Worm (Caenorhabditis elegans) whole organism, mixed stage, embryonic: ENCODE data around the gene vgln-1.

Experiments used
- bed-3 ChIP-seq: fragments of 200-800 bp; sonication (Bioruptor generic); optimal IDR thresholded peaks from 3 replicates; lab custom pipeline; 2018; ENCODE audit warnings: mild to moderate bottlenecking, missing genetic modification characterization, moderate library complexity, missing compliant biosample characterization
- blmp-1 ChIP-seq: fragments of 150-350 bp; optimal IDR thresholded peaks from 2 replicates; lab custom pipeline; 2014; ENCODE audit warnings: missing biosample characterization, missing genetic modification characterization
- ceh-39 ChIP-seq: fragments of 150-350 bp; optimal IDR thresholded peaks from 2 replicates; lab custom pipeline; 2014; ENCODE audit warnings: missing biosample characterization, missing genetic modification characterization
- ceh-43 ChIP-seq: fragments of 200-800 bp; sonication (Bioruptor generic); optimal IDR thresholded peaks from 2 replicates; lab custom pipeline; 2018; ENCODE audit warnings: mild to moderate bottlenecking, missing genetic modification characterization, moderate library complexity, missing compliant biosample characterization
- ceh-83 ChIP-seq: fragments of 200-800 bp; sonication (Bioruptor generic); optimal IDR thresholded peaks from 2 replicates; lab custom pipeline; 2018; ENCODE audit warnings: mild to moderate bottlenecking, missing genetic modification characterization, missing compliant biosample characterization
- ces-1 ChIP-seq: fragments of 150-350 bp; optimal IDR thresholded peaks from 2 replicates; lab custom pipeline; 2014; ENCODE audit warnings: missing biosample characterization, missing genetic modification reagents, missing genetic modification characterization
- cnd-1 ChIP-seq: fragments of 200-800 bp; sonication (Bioruptor generic); optimal IDR thresholded peaks from 2 replicates; lab custom pipeline; 2018; ENCODE audit warnings: mild to moderate bottlenecking, missing genetic modification characterization, missing compliant biosample characterization
- drap-1 ChIP-seq: fragments of 200-800 bp; sonication (Bioruptor generic); optimal IDR thresholded peaks from 3 replicates; lab custom pipeline; 2018; ENCODE audit warnings: mild to moderate bottlenecking, missing genetic modification characterization, missing compliant biosample characterization
- elt-1 ChIP-seq: sonication (generic microtip); optimal IDR thresholded peaks from 2 replicates; lab custom pipeline; 2017; ENCODE audit warnings: missing genetic modification characterization, mild to moderate bottlenecking, missing compliant biosample characterization, antibody characterized with exemption, moderate library complexity, borderline replicate concordance; ENCODE audit not compliant: insufficient read depth
- flh-1 ChIP-seq: fragments of 200-800 bp; sonication (Bioruptor generic); optimal IDR thresholded peaks from 2 replicates; lab custom pipeline; 2018; ENCODE audit warnings: mild to moderate bottlenecking, missing genetic modification characterization, moderate library complexity, missing compliant biosample characterization
- ham-2 ChIP-seq: fragments of 200-800 bp; sonication (Bioruptor generic); optimal IDR thresholded peaks from 2 replicates; lab custom pipeline; 2018; ENCODE audit warnings: mild to moderate bottlenecking, missing genetic modification characterization, missing compliant biosample characterization
- hlh-1 ChIP-seq: fragments of 150-350 bp; optimal IDR thresholded peaks from 2 replicates; lab custom pipeline; 2014; ENCODE audit warnings: missing biosample characterization, missing genetic modification reagents, missing genetic modification characterization
- lin-32 ChIP-seq: fragments of 200-800 bp; sonication (Bioruptor generic); optimal IDR thresholded peaks from 2 replicates; lab custom pipeline; 2018; ENCODE audit warnings: mild to moderate bottlenecking, missing genetic modification characterization, missing compliant biosample characterization
- mab-5 ChIP-seq: fragments of 150-350 bp; optimal IDR thresholded peaks from 2 replicates; lab custom pipeline; 2014; ENCODE audit warnings: missing biosample characterization, missing genetic modification characterization
- mep-1 ChIP-seq: fragments of 150-350 bp; optimal IDR thresholded peaks from 2 replicates; lab custom pipeline; 2017; ENCODE audit warnings: missing biosample characterization, missing genetic modification reagents, missing genetic modification characterization, inconsistent platforms
- nhr-12 ChIP-seq: fragments of 150-350 bp; optimal IDR thresholded peaks from 2 replicates; lab custom pipeline; 2014; ENCODE audit warnings: missing biosample characterization, missing genetic modification characterization
- nhr-237 ChIP-seq: fragments of 150-350 bp; optimal IDR thresholded peaks from 2 replicates; lab custom pipeline; 2014; ENCODE audit warnings: missing biosample characterization, missing genetic modification characterization
- nhr-76 ChIP-seq: sonication (generic microtip); optimal IDR thresholded peaks from 2 replicates; lab custom pipeline; 2017; ENCODE audit warnings: missing biosample characterization, missing genetic modification characterization
- pha-4 ChIP-seq: fragments of 150-350 bp; optimal IDR thresholded peaks from 2 replicates; lab custom pipeline; 2018; ENCODE audit warnings: missing biosample characterization, missing genetic modification reagents, missing genetic modification characterization
- snpc-4 ChIP-seq: fragments of 150-350 bp; optimal IDR thresholded peaks from 2 replicates; lab custom pipeline; 2014; ENCODE audit warnings: missing biosample characterization, missing genetic modification characterization
- sptf-1 ChIP-seq: sonication (generic microtip); optimal IDR thresholded peaks from 2 replicates; lab custom pipeline; 2017; ENCODE audit warnings: mild to moderate bottlenecking, missing genetic modification characterization, moderate library complexity, missing compliant biosample characterization
- tbx-8 ChIP-seq: fragments of 200-800 bp; sonication (Bioruptor generic); optimal IDR thresholded peaks from 2 replicates; lab custom pipeline; 2018; ENCODE audit warnings: mild to moderate bottlenecking, missing genetic modification characterization, moderate library complexity, missing compliant biosample characterization
- unc-62 ChIP-seq: fragments of 150-350 bp; optimal IDR thresholded peaks from 2 replicates; lab custom pipeline; 2014; ENCODE audit warnings: missing biosample characterization, missing genetic modification reagents, missing genetic modification characterization
- zip-8 ChIP-seq: fragments of 150-350 bp; optimal IDR thresholded peaks from 2 replicates; lab custom pipeline; 2014; ENCODE audit warnings: missing biosample characterization, missing genetic modification characterization
- ztf-11 ChIP-seq: fragments of 150-350 bp; optimal IDR thresholded peaks from 2 replicates; lab custom pipeline; 2014; ENCODE audit warnings: missing biosample characterization, missing genetic modification characterization

The vgln-1 gene

ce11 chrII:9886216-9886615, 4.7 kb downstream of the vgln-1 start, which contains the start of gene algn-8:
Gene algn-8, minus strand, starts transcription at chrII:9886442.
- TF ChIP-seq nhr-237, result no peak
- no peak for TF ChIP-seq snpc-4
- no peak for TF ChIP-seq flh-1 (GFP tag; lab: Kevin White, UChicago)
- TF ChIP-seq ceh-83 (GFP tag; lab: Kevin White, UChicago), result no peak
- no peak for TF ChIP-seq nhr-76 (tag; lab: Kevin White, UChicago)
- no peak for TF ChIP-seq ham-2 (GFP tag; lab: Kevin White, UChicago)
- no peak for TF ChIP-seq ztf-11 (tag; lab: Kevin White, UChicago)
- TF ChIP-seq cnd-1 (tag; lab: Kevin White, UChicago), result no peak

ce11 chrII:9880826-9881225, 10.1 kb downstream of the vgln-1 start, which contains the start of gene C08H9.15:
Gene C08H9.15, plus strand, starts transcription at chrII:9881193.
- TF ChIP-seq unc-62 (GFP tag; lab: Kevin White, UChicago) (no peak), cnd-1 (tag; lab: Kevin White, UChicago) (no peak), zip-8 (peak; percentile 16)
- TF ChIP-seq, all 35 proteins: peak for 1

- TF ChIP-seq unc-62 (GFP tag; lab: Kevin White, UChicago) (no peak), blmp-1 (tag; lab: Kevin White, UChicago) (peak; percentile 35), lin-32 (GFP tag; lab: Kevin White, UChicago) (no peak), tbx-8 (GFP tag; lab: Kevin White, UChicago) (no peak), elt-1 (tag; lab: Kevin White, UChicago) (no peak), hlh-1 (no peak), nhr-12 (tag; lab: Kevin White, UChicago) (no peak), ceh-43 (GFP tag; lab: Kevin White, UChicago) (no peak)
These were observed 11.1 kb downstream of the vgln-1 start for ce11 chrII:9879815-9880214.

- no peak for TF ChIP-seq ceh-83 (GFP tag; lab: Kevin White, UChicago)
- no peak for TF ChIP-seq lin-32 (GFP tag; lab: Kevin White, UChicago)
- TF ChIP-seq flh-1 (GFP tag; lab: Kevin White, UChicago), result no peak
- TF ChIP-seq ceh-39 (tag; lab: Kevin White, UChicago), result no peak
- TF ChIP-seq nhr-237, result no peak
- TF ChIP-seq ceh-43 (GFP tag; lab: Kevin White, UChicago), result no peak
- TF ChIP-seq mab-5, result no peak
- TF ChIP-seq snpc-4, result no peak
- TF ChIP-seq bed-3 (GFP tag; lab: Kevin White, UChicago), result no peak
- TF ChIP-seq cnd-1 (tag; lab: Kevin White, UChicago), result no peak
- no peak for TF ChIP-seq sptf-1 (tag; lab: Kevin White, UChicago)
- no peak for TF ChIP-seq hlh-1
- TF ChIP-seq ztf-11 (tag; lab: Kevin White, UChicago), result no peak
- TF ChIP-seq ces-1 (GFP tag; lab: Kevin White, UChicago), result no peak
- TF ChIP-seq unc-62 (GFP tag; lab: Kevin White, UChicago), result no peak
These were observed 16.2 kb downstream of the vgln-1 start, which contains the start of the genes chil-2 and ctsa-3.2 for ce11 chrII:9874508-9875229. Gene chil-2, minus strand, starts transcription at chrII:9874608. Gene ctsa-3.2, plus strand, starts transcription at chrII:9875179.

- no peak for TF ChIP-seq ham-2 (GFP tag; lab: Kevin White, UChicago)
- no peak for TF ChIP-seq nhr-12 (tag; lab: Kevin White, UChicago)
- no peak for TF ChIP-seq bed-3 (GFP tag; lab: Kevin White, UChicago)
These were observed 17.9 kb downstream of the vgln-1 start, which contains the start of gene chil-8 for ce11 chrII:9872961-9873360. Gene chil-8, minus strand, starts transcription at chrII:9873061.

ce11 chrII:9871061-9871460, 19.8 kb downstream of the vgln-1 start, which contains the start of gene chil-7:
Gene chil-7, minus strand, starts transcription at chrII:9871172.
- TF ChIP-seq drap-1 (no peak), mep-1 (tag; lab: Kevin White, UChicago) (no peak), lin-32 (GFP tag; lab: Kevin White, UChicago) (no peak), ceh-43 (GFP tag; lab: Kevin White, UChicago) (no peak), snpc-4 (no peak), pha-4 (tag; lab: Kevin White, UChicago) (no peak)
